Fruit fly (Drosophila melanogaster): ENCODE results near the gene CG10570.

The CG10570 gene

DNA sequence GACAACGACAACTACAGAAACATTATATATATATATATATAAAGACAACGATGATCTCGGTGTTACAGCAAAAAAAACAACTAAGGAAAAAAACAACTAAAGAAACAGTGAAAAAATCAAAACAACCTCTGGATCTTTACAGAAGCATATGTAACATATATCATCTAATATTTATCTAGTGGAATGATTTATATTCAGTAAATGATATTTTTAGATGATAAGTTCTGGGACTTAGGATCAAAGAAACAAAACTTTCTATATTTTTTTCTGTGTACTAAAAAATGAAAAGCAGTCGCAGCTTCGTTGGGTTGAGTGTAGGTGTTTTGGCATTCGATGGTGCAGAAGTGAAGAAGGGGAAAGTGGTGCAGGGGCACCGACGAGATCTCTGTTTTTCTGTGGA is 43.9 kb downstream of the CG10570 start (continued):
- TF ChIP-seq CG32006 (GFP tag; optimal IDR thresholded peaks at IDR 0.05) (peak; percentile 61), CG1621 (tag; optimal IDR thresholded peaks at IDR 0.05) (no peak), CG6792 (GFP tag; optimal IDR thresholded peaks at IDR 0.05) (no peak), fd85E (GFP tag; optimal IDR thresholded peaks at IDR 0.05) (no peak), esn (GFP tag; optimal IDR thresholded peaks at IDR 0.05) (no peak), Hr39 (GFP tag; optimal IDR thresholded peaks at IDR 0.05) (no peak), CG8319 (GFP tag; optimal IDR thresholded peaks at IDR 0.05) (no peak), CG3032 (tag; optimal IDR thresholded peaks at IDR 0.05) (peak; percentile 35), Eip78C (GFP tag) (peak; percentile 78), Sox14 (GFP tag; optimal IDR thresholded peaks at IDR 0.05) (no peak), acj6 (GFP tag; optimal IDR thresholded peaks at IDR 0.05) (no peak), Hr38 (GFP tag; optimal IDR thresholded peaks at IDR 0.05) (no peak), topi (GFP tag; optimal IDR thresholded peaks at IDR 0.05) (no peak), Lpt (GFP tag; optimal IDR thresholded peaks at IDR 0.05) (no peak), CG10669 (GFP tag; optimal IDR thresholded peaks at IDR 0.05) (no peak), CG31627 (GFP tag; optimal IDR thresholded peaks at IDR 0.05) (no peak), salr (GFP tag; optimal IDR thresholded peaks at IDR 0.05) (no peak), dac (GFP tag; optimal IDR thresholded peaks at IDR 0.05) (no peak), Blimp-1 (GFP tag; optimal IDR thresholded peaks at IDR 0.05) (no peak), svp (GFP tag) (no peak), vri (GFP tag; optimal IDR thresholded peaks at IDR 0.05) (no peak), CG6276 (GFP tag; optimal IDR thresholded peaks at IDR 0.05) (peak; percentile 26), CG10631 (GFP tag; optimal IDR thresholded peaks at IDR 0.05) (peak; percentile 27), eg (GFP tag; IDR thresholded peaks at IDR 0.05) (peak; percentile 58; the same call in 1 of the 3 replicates), dsx (GFP tag; optimal IDR thresholded peaks at IDR 0.05; ENCODE audit: poor library complexity, severe bottlenecking) (peak; percentile 40)

DNA sequence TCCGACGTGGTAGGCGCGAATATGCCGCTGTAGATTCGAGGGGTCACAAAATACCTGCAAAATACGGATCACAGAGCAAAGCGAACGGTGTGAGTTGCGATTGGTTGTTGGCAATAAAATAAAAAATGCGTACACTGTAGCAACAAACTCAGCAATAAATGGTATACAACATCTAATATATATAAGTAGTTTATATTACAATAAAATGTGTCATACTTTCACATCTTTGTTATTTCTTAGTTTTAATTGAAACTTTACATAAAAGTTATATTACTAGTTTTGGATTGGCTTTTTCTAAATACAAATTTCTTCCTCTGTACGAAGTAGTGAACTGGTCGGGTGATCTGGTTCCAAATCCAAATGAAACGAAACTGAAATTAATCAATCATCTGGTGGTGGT is 45.3 kb downstream of the CG10570 start:
- TF ChIP-seq CG32006 (GFP tag; optimal IDR thresholded peaks at IDR 0.05) (peak; percentile 25), CG15336 (GFP tag; IDR thresholded peaks at IDR 0.05) (peak; percentile 67), Eip78C (GFP tag) (peak; percentile 53), Hr4 (GFP tag; optimal IDR thresholded peaks at IDR 0.05) (peak; percentile 29), CG11762 (GFP tag; optimal IDR thresholded peaks at IDR 0.05; ENCODE audit: insufficient read depth) (no peak), eg (GFP tag; IDR thresholded peaks at IDR 0.05) (peak; percentile 57; the same call in 2 of the 3 replicates), CG8119 (GFP tag; IDR thresholded peaks at IDR 0.05) (peak; percentile 63; the same call in 2 of the 3 replicates), dac (GFP tag; optimal IDR thresholded peaks at IDR 0.05) (no peak), CG6276 (GFP tag; optimal IDR thresholded peaks at IDR 0.05) (peak; percentile 12)

Data from whole organism, prepupa.